Worm (Caenorhabditis elegans) whole organism, L3 larva: ENCODE measurements around the gene C53C11.1.

Source experiments
- nhr-237 ChIP-seq: fragments of 150-350 bp; optimal IDR thresholded peaks from 2 replicates; lab custom pipeline; 2014; ENCODE audit warnings: missing biosample characterization, missing genetic modification characterization
- nhr-28 ChIP-seq: fragments of 150-350 bp; optimal IDR thresholded peaks from 2 replicates; lab custom pipeline; 2014; ENCODE audit warnings: missing biosample characterization, missing genetic modification characterization

DNA sequence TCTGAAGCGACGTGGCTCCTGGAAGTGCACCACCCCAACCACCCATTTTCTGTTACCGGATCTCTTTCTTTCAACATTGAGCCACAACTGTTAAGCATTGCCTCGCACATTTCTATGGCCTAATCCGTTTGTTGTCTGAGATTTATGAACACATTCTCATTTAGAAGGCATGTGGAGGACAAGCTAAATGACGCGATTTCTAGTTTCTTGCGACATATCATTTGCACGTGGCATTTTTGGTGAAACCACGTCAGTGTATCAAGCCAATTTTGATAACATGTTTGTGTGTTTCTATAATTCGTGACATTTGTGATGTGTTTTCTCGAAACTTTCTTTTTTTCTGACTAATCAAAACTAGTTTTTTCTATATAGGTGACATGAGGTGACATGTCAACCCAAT, 16.2 kb downstream of the C53C11.1 start:
- no peak for TF ChIP-seq nhr-237
- TF ChIP-seq nhr-28: no peak
